Fruit fly (Drosophila melanogaster) whole organism, embryonic: ENCODE measurements around the gene CG6195.

ENCODE experiments used
- Abd-B ChIP-seq: fragments of 200-800 bp; sonication (Bioruptor generic); optimal IDR thresholded peaks from 2 replicates; lab custom pipeline; 2018; ENCODE audit warnings: missing biosample characterization, mild to moderate bottlenecking, missing genetic modification characterization, moderate library complexity
- Asciz ChIP-seq: fragments of 200-800 bp; sonication (Bioruptor generic); optimal IDR thresholded peaks from 2 replicates; lab custom pipeline; 2017; ENCODE audit warnings: missing biosample characterization, mild to moderate bottlenecking, missing genetic modification characterization, missing genetic modification reagents
- BtbVII ChIP-seq: fragments of 200-800 bp; sonication (Bioruptor generic); optimal IDR thresholded peaks from 3 replicates; lab custom pipeline; 2017; ENCODE audit warnings: missing biosample characterization, mild to moderate bottlenecking, missing genetic modification characterization
- CG10147 ChIP-seq: fragments of 200-800 bp; sonication (Bioruptor generic); optimal IDR thresholded peaks from 2 replicates; lab custom pipeline; 2019; ENCODE audit warnings: missing biosample characterization, mild to moderate bottlenecking, missing genetic modification characterization, moderate library complexity
- CG10565 ChIP-seq: fragments of 200-800 bp; sonication (Bioruptor generic); optimal IDR thresholded peaks from 3 replicates; lab custom pipeline; 2016; ENCODE audit warnings: missing biosample characterization, mild to moderate bottlenecking, missing genetic modification characterization
- CG10654 ChIP-seq: fragments of 200-800 bp; sonication (Bioruptor generic); optimal IDR thresholded peaks from 2 replicates; lab custom pipeline; 2016; ENCODE audit warnings: missing biosample characterization, missing genetic modification characterization
- CG11504 ChIP-seq: fragments of 200-800 bp; sonication (Bioruptor generic); optimal IDR thresholded peaks from 3 replicates; lab custom pipeline; 2019; ENCODE audit warnings: missing biosample characterization, mild to moderate bottlenecking, missing genetic modification characterization, moderate library complexity
- CG12155 ChIP-seq: fragments of 200-800 bp; sonication (Bioruptor generic); optimal IDR thresholded peaks from 3 replicates; lab custom pipeline; 2016; ENCODE audit warnings: missing biosample characterization, missing genetic modification characterization
- CG12659 ChIP-seq: fragments of 200-800 bp; sonication (Bioruptor generic); optimal IDR thresholded peaks from 3 replicates; lab custom pipeline; 2017; ENCODE audit warnings: mild to moderate bottlenecking, missing biosample characterization, missing genetic modification reagents, missing genetic modification characterization
- CG14050 ChIP-seq: fragments of 200-800 bp; sonication (Bioruptor generic); IDR thresholded peaks from 3 replicates; pipeline ENCODE4 v1.3.6; 2022; ENCODE audit warnings: missing biosample characterization, missing genetic modification characterization
- CG15696 ChIP-seq: fragments of 200-800 bp; sonication (Bioruptor generic); optimal IDR thresholded peaks from 2 replicates; lab custom pipeline; 2019; ENCODE audit warnings: missing biosample characterization, mild to moderate bottlenecking, missing genetic modification characterization, moderate library complexity
- CG18764 ChIP-seq: fragments of 200-800 bp; sonication (Bioruptor generic); optimal IDR thresholded peaks from 3 replicates; lab custom pipeline; 2016; ENCODE audit warnings: missing biosample characterization, missing genetic modification characterization
- CG32767 ChIP-seq: fragments of 200-800 bp; sonication (Bioruptor generic); IDR thresholded peaks from 2 replicates; pipeline ENCODE4 v1.3.6; 2022; ENCODE audit warnings: missing biosample characterization, missing genetic modification characterization
- CG3281 ChIP-seq: fragments of 200-800 bp; sonication (Bioruptor generic); optimal IDR thresholded peaks from 3 replicates; lab custom pipeline; 2017; ENCODE audit warnings: missing biosample characterization, mild to moderate bottlenecking, missing genetic modification characterization
- CG42726 ChIP-seq: fragments of 200-800 bp; sonication (Bioruptor generic); IDR thresholded peaks from 2 replicates; pipeline ENCODE4 v1.3.6; 2022; ENCODE audit warnings: missing biosample characterization, missing genetic modification characterization; ENCODE audit not compliant: partially characterized antibody
- CG4820 ChIP-seq: fragments of 200-800 bp; sonication (Bioruptor generic); optimal IDR thresholded peaks from 3 replicates; lab custom pipeline; 2016; ENCODE audit warnings: missing biosample characterization, missing genetic modification characterization
- CG4854 ChIP-seq: fragments of 200-800 bp; sonication (Bioruptor generic); optimal IDR thresholded peaks from 2 replicates; lab custom pipeline; 2016; ENCODE audit warnings: missing biosample characterization, missing genetic modification characterization, inconsistent platforms
- CG7372 ChIP-seq: fragments of 200-800 bp; sonication (Bioruptor generic); IDR thresholded peaks from 2 replicates; pipeline ENCODE4 v1.3.6; 2022; ENCODE audit warnings: missing biosample characterization, missing genetic modification characterization
- CG8924 ChIP-seq: fragments of 200-800 bp; optimal IDR thresholded peaks from 3 replicates; lab custom pipeline; 2019; ENCODE audit warnings: missing biosample characterization, mild to moderate bottlenecking, missing genetic modification characterization, moderate library complexity
- CTCF ChIP-seq: fragments of 200-800 bp; sonication (Bioruptor generic); optimal IDR thresholded peaks from 2 replicates; lab custom pipeline; 2017; ENCODE audit warnings: missing biosample characterization, mild to moderate bottlenecking, missing genetic modification characterization, moderate library complexity
- E2f2 ChIP-seq: fragments of 200-800 bp; sonication (Bioruptor generic); IDR thresholded peaks from 2 replicates; pipeline ENCODE4 v1.3.6; 2022; ENCODE audit warnings: missing biosample characterization, missing genetic modification characterization
- Ets65A ChIP-seq: fragments of 200-800 bp; sonication (Bioruptor generic); peaks from one replicate; lab custom pipeline; 2016; ENCODE audit warnings: missing biosample characterization, missing genetic modification characterization
- Fer3 ChIP-seq: fragments of 200-800 bp; sonication (Bioruptor generic); optimal IDR thresholded peaks from 2 replicates; lab custom pipeline; 2018; ENCODE audit warnings: missing biosample characterization, mild to moderate bottlenecking, missing genetic modification characterization, moderate library complexity
- HLH54F ChIP-seq: fragments of 200-800 bp; sonication (Bioruptor generic); optimal IDR thresholded peaks from 3 replicates; lab custom pipeline; 2016; ENCODE audit warnings: missing biosample characterization, missing genetic modification characterization
- HLHmδ ChIP-seq: fragments of 200-800 bp; sonication (Bioruptor generic); optimal IDR thresholded peaks from 2 replicates; lab custom pipeline; 2018; ENCODE audit warnings: missing biosample characterization, mild to moderate bottlenecking, missing genetic modification characterization, moderate library complexity
- Hmr ChIP-seq: fragments of 200-800 bp; sonication (Bioruptor generic); optimal IDR thresholded peaks from 3 replicates; lab custom pipeline; 2017; ENCODE audit warnings: mild to moderate bottlenecking, missing biosample characterization, missing genetic modification reagents, missing genetic modification characterization
- Hsf ChIP-seq: fragments of 200-800 bp; sonication (Bioruptor generic); optimal IDR thresholded peaks from 3 replicates; lab custom pipeline; 2016; ENCODE audit warnings: missing biosample characterization, missing genetic modification characterization
- Nf-YA ChIP-seq: fragments of 200-800 bp; sonication (Bioruptor generic); IDR thresholded peaks from 2 replicates; pipeline ENCODE4 v1.3.6; 2022; ENCODE audit warnings: missing biosample characterization, missing genetic modification characterization
- Oli ChIP-seq: fragments of 200-800 bp; sonication (Bioruptor generic); optimal IDR thresholded peaks from 2 replicates; lab custom pipeline; 2018; ENCODE audit warnings: missing biosample characterization, mild to moderate bottlenecking, missing genetic modification characterization, moderate library complexity
- Poxn ChIP-seq: fragments of 200-800 bp; sonication (Bioruptor generic); IDR thresholded peaks from 2 replicates; pipeline ENCODE4 v1.3.6; 2022; ENCODE audit warnings: missing biosample characterization, missing genetic modification characterization
- Rfx ChIP-seq: fragments of 200-800 bp; sonication (Bioruptor generic); IDR thresholded peaks from 2 replicates; pipeline ENCODE4 v1.3.6; 2022; ENCODE audit warnings: missing biosample characterization, missing genetic modification characterization
- Sox100B ChIP-seq: fragments of 200-800 bp; sonication (Bioruptor generic); optimal IDR thresholded peaks from 3 replicates; lab custom pipeline; 2018; ENCODE audit warnings: missing biosample characterization, mild to moderate bottlenecking, missing genetic modification characterization
- Sry-β ChIP-seq: fragments of 200-800 bp; sonication (Bioruptor generic); optimal IDR thresholded peaks from 2 replicates; lab custom pipeline; 2018; ENCODE audit warnings: missing biosample characterization, mild to moderate bottlenecking, missing genetic modification characterization, moderate library complexity
- Ssrp ChIP-seq: fragments of 200-800 bp; sonication (Bioruptor generic); optimal IDR thresholded peaks from 2 replicates; lab custom pipeline; 2018; ENCODE audit warnings: missing biosample characterization, mild to moderate bottlenecking, missing genetic modification characterization, moderate library complexity
- cas ChIP-seq: fragments of 200-800 bp; sonication (Bioruptor generic); IDR thresholded peaks from 2 replicates; pipeline ENCODE4 v1.3.6; 2022; ENCODE audit warnings: missing biosample characterization, missing genetic modification characterization
- crol ChIP-seq: fragments of 200-800 bp; sonication (Bioruptor generic); IDR thresholded peaks from 2 replicates; pipeline ENCODE4 v1.3.6; 2022; ENCODE audit warnings: missing biosample characterization, missing genetic modification characterization
- fd96Cb ChIP-seq: fragments of 200-800 bp; sonication (Bioruptor generic); optimal IDR thresholded peaks from 2 replicates; lab custom pipeline; 2018; ENCODE audit warnings: missing biosample characterization, mild to moderate bottlenecking, missing genetic modification characterization, moderate library complexity
- ind ChIP-seq: fragments of 200-800 bp; sonication (Bioruptor generic); optimal IDR thresholded peaks from 3 replicates; lab custom pipeline; 2016; ENCODE audit warnings: missing biosample characterization, missing genetic modification characterization
- knrl ChIP-seq: fragments of 200-800 bp; sonication (Bioruptor generic); IDR thresholded peaks from 3 replicates; pipeline ENCODE4 v1.3.6; 2022; ENCODE audit warnings: missing biosample characterization, missing genetic modification characterization; ENCODE audit not compliant: partially characterized antibody
- lab ChIP-seq: fragments of 200-800 bp; sonication (Bioruptor generic); optimal IDR thresholded peaks from 3 replicates; lab custom pipeline; 2017; ENCODE audit warnings: missing biosample characterization, missing genetic modification characterization, mild to moderate bottlenecking, moderate library complexity, missing genetic modification reagents
- lola ChIP-seq, 3 experiments: fragments of >200 bp in 2 of 3; fragments of 200-800 bp in 1 of 3; sonication (Bioruptor generic) in 1 of 3; optimal IDR thresholded peaks; 2 replicates each; lab custom pipeline; 2017 to 2019; ENCODE audit warnings: missing biosample characterization in 3 of 3, missing genetic modification characterization in 3 of 3, mild to moderate bottlenecking in 1 of 3, moderate library complexity in 1 of 3
- nerfin-1 ChIP-seq: fragments of 200-800 bp; sonication (Bioruptor generic); optimal IDR thresholded peaks from 3 replicates; lab custom pipeline; 2019; ENCODE audit warnings: missing biosample characterization, mild to moderate bottlenecking, missing genetic modification characterization, moderate library complexity
- nmo ChIP-seq: fragments of 200-800 bp; sonication (Bioruptor generic); optimal IDR thresholded peaks from 2 replicates; lab custom pipeline; 2018; ENCODE audit warnings: missing biosample characterization, mild to moderate bottlenecking, missing genetic modification characterization, moderate library complexity
- phol ChIP-seq: fragments of 200-800 bp; sonication (Bioruptor generic); optimal IDR thresholded peaks from 3 replicates; lab custom pipeline; 2018; ENCODE audit warnings: missing biosample characterization, mild to moderate bottlenecking, missing genetic modification characterization, moderate library complexity
- tap ChIP-seq: fragments of 200-800 bp; optimal IDR thresholded peaks from 3 replicates; lab custom pipeline; 2019; ENCODE audit warnings: missing biosample characterization, mild to moderate bottlenecking, missing genetic modification characterization, moderate library complexity
- tio ChIP-seq: fragments of 200-800 bp; sonication (Bioruptor generic); optimal IDR thresholded peaks from 2 replicates; lab custom pipeline; 2017; ENCODE audit warnings: missing biosample characterization, missing genetic modification characterization, inconsistent platforms
- tll ChIP-seq, 2 experiments: fragments of 200-800 bp in 1 of 2; fragments of >200 bp in 1 of 2; sonication (Bioruptor generic) in 1 of 2; optimal IDR thresholded peaks; 2 replicates each; lab custom pipeline; 2017 to 2019; ENCODE audit warnings: missing biosample characterization in 2 of 2, missing genetic modification characterization in 2 of 2, mild to moderate bottlenecking in 1 of 2, moderate library complexity in 1 of 2
- z ChIP-seq: fragments of 200-800 bp; sonication (Bioruptor generic); IDR thresholded peaks from 3 replicates; pipeline ENCODE4 v1.3.6; 2022; ENCODE audit warnings: missing biosample characterization, missing genetic modification characterization
- zen ChIP-seq: fragments of 200-800 bp; sonication (Bioruptor generic); optimal IDR thresholded peaks from 3 replicates; lab custom pipeline; 2018; ENCODE audit warnings: missing biosample characterization, mild to moderate bottlenecking, missing genetic modification characterization, moderate library complexity

Gene CG6195

DNA sequence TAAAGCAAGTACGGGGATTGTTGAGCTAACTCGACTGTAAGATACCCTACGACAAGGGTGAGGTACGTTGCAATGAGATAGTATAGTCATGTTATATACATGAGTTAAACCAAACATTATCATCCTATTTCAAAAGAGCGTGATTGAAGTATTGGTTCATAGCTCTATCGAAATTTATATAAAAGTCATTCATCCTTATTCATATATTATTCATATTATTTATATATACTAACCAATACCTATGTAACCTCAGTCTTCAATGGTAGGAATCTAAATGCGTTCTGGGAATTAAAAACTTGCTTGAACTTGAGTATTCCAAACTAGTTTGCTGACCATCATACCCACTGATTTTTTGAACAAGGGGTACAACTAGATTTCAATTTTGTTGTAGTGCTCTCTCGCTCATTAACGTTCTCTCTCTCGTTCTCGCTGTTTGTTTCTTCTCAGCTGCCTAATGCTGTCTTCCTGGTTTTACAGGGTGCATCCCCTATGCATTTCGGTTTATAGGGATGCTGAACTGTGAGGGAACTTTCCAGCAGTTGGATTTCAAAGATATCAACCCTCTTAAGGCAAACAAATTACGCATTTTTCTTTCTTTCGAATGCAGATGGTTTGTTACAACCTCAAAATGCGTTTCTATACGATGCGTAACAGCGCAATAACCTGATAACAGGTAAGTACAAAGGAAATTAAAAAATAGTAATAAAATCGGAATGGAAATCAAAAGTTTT is 20.3 kb downstream of the CG6195 start (continued):
- TF ChIP-seq Abd-B (GFP tag; lab: Kevin White, UChicago) (peak; percentile 50), Hmr (peak; percentile 18), Asciz (GFP tag; lab: Kevin White, UChicago) (peak; percentile 52), phol (tag; lab: Kevin White, UChicago) (peak; percentile 74), Poxn (no peak), nmo (GFP tag; lab: Kevin White, UChicago) (peak; percentile 84), CG14050 (no peak), CG12659 (GFP tag; lab: Kevin White, UChicago) (peak; percentile 8), Rfx (peak; percentile 57), Sox100B (GFP tag; lab: Kevin White, UChicago) (peak; percentile 73), zen (tag; lab: Kevin White, UChicago) (no peak), tap (tag; lab: Kevin White, UChicago) (peak; percentile 50), CG10654 (peak; percentile 52), knrl (GFP tag; lab: Robert Waterston, UW) (no peak), nerfin-1 (tag; lab: Kevin White, UChicago) (peak; percentile 44), Fer3 (peak; percentile 2), CG12155 (GFP tag; lab: Kevin White, UChicago) (no peak), tio (GFP tag; lab: Kevin White, UChicago) (peak; percentile 24), ind (GFP tag; lab: Kevin White, UChicago) (peak; percentile 61), CG11504 (peak; percentile 81), HLHmδ (GFP tag; lab: Kevin White, UChicago) (no peak), CG4820 (GFP tag; lab: Kevin White, UChicago) (peak; percentile 54), fd96Cb (tag; lab: Kevin White, UChicago) (peak; percentile 67), Hsf (GFP tag; lab: Kevin White, UChicago) (no peak), CG32767 (GFP tag; lab: Robert Waterston, UW) (no peak), Nf-YA (GFP tag; lab: Robert Waterston, UW) (no peak), CG3281 (peak; percentile 65), CG18764 (GFP tag; lab: Kevin White, UChicago) (peak; percentile 15), E2f2 (peak; percentile 9; the same call in 1 of the 2 replicates), z (GFP tag; lab: Robert Waterston, UW) (no peak), Ets65A (GFP tag; lab: Kevin White, UChicago) (peak; percentile 91), cas (GFP tag; lab: Robert Waterston, UW) (no peak), BtbVII (peak; percentile 40), CG8924 (peak; percentile 71), lab (GFP tag; lab: Kevin White, UChicago) (peak; percentile 70), CG42726 (GFP tag; lab: Robert Waterston, UW) (no peak), crol (GFP tag; lab: Robert Waterston, UW) (no peak), CG7372 (GFP tag; lab: Robert Waterston, UW) (0 out of 2 replicates have a peak, but pooled peaks have one; percentile 21), tll (GFP tag; optimal IDR thresholded peaks at IDR 0.05; lab: Kevin White, UChicago) (peak in 1 of 2 experiments; percentile 53), CG15696 (tag; lab: Kevin White, UChicago) (peak; percentile 31), Oli (peak; percentile 5), CG10565 (no peak), Sry-β (GFP tag; lab: Kevin White, UChicago) (no peak), CG4854 (no peak), CTCF (GFP tag; lab: Kevin White, UChicago) (peak; percentile 1), CG10147 (GFP tag; lab: Kevin White, UChicago) (peak; percentile 58), HLH54F (GFP tag; lab: Kevin White, UChicago) (no peak), Ssrp (no peak), lola (GFP tag; optimal IDR thresholded peaks at IDR 0.05; lab: Kevin White, UChicago) (peak in 1 of 3 experiments; percentile 8)
